Fruit fly (Drosophila melanogaster) whole organism, embryonic: ENCODE measurements around the gene CG34282.

ENCODE experiments used
- Bteb2 ChIP-seq: fragments of 200-800 bp; sonication (Bioruptor generic); optimal IDR thresholded peaks from 2 replicates; lab custom pipeline; 2016; ENCODE audit warnings: missing biosample characterization, missing genetic modification characterization
- CG10366 ChIP-seq: fragments of 200-800 bp; sonication (Bioruptor generic); IDR thresholded peaks from 2 replicates; pipeline ENCODE4 v1.3.6; 2022; ENCODE audit warnings: missing biosample characterization, missing genetic modification characterization
- CG10462 ChIP-seq: fragments of 200-800 bp; sonication (Bioruptor generic); optimal IDR thresholded peaks from 2 replicates; lab custom pipeline; 2016; ENCODE audit warnings: missing biosample characterization, missing genetic modification characterization
- CG10565 ChIP-seq: fragments of 200-800 bp; sonication (Bioruptor generic); optimal IDR thresholded peaks from 3 replicates; lab custom pipeline; 2016; ENCODE audit warnings: missing biosample characterization, mild to moderate bottlenecking, missing genetic modification characterization
- CG11398 ChIP-seq: fragments of 200-800 bp; sonication (Bioruptor generic); optimal IDR thresholded peaks from 2 replicates; lab custom pipeline; 2016; ENCODE audit warnings: missing biosample characterization, missing genetic modification characterization
- CG12942 ChIP-seq: fragments of 200-800 bp; sonication (Bioruptor generic); optimal IDR thresholded peaks from 3 replicates; lab custom pipeline; 2016; ENCODE audit warnings: missing biosample characterization, missing genetic modification characterization
- CG13775 ChIP-seq: fragments of 200-800 bp; sonication (Bioruptor generic); optimal IDR thresholded peaks from 3 replicates; lab custom pipeline; 2017; ENCODE audit warnings: missing biosample characterization, mild to moderate bottlenecking, missing genetic modification characterization
- CG16863 ChIP-seq: fragments of 200-800 bp; sonication (Bioruptor generic); optimal IDR thresholded peaks from 3 replicates; lab custom pipeline; 2016; ENCODE audit warnings: missing biosample characterization, missing genetic modification characterization
- CG17361 ChIP-seq: fragments of 200-800 bp; sonication (Bioruptor generic); IDR thresholded peaks from 3 replicates; pipeline ENCODE4 v1.3.6; 2022; ENCODE audit warnings: missing biosample characterization, missing genetic modification characterization
- CG2875 ChIP-seq: fragments of 200-800 bp; sonication (Bioruptor generic); optimal IDR thresholded peaks from 2 replicates; lab custom pipeline; 2017; ENCODE audit warnings: missing biosample characterization, mild to moderate bottlenecking, missing genetic modification characterization, missing genetic modification reagents
- CG30020 ChIP-seq: fragments of 200-800 bp; optimal IDR thresholded peaks from 2 replicates; lab custom pipeline; 2019; ENCODE audit warnings: missing biosample characterization, mild to moderate bottlenecking, missing genetic modification characterization, moderate library complexity
- CG33213 ChIP-seq: fragments of 200-800 bp; sonication (Bioruptor generic); optimal IDR thresholded peaks from 3 replicates; lab custom pipeline; 2016; ENCODE audit warnings: missing biosample characterization, missing genetic modification characterization
- CG34422 ChIP-seq: fragments of 200-800 bp; sonication (Bioruptor generic); IDR thresholded peaks from 3 replicates; pipeline ENCODE4 v1.3.6; 2022; ENCODE audit warnings: missing biosample characterization, missing genetic modification characterization
- CG6813 ChIP-seq: fragments of 200-800 bp; sonication (Bioruptor generic); optimal IDR thresholded peaks from 2 replicates; lab custom pipeline; 2017; ENCODE audit warnings: missing biosample characterization, missing genetic modification characterization, mild to moderate bottlenecking, moderate library complexity, missing genetic modification reagents
- CG7357 ChIP-seq: fragments of 200-800 bp; sonication (Bioruptor generic); IDR thresholded peaks from 3 replicates; pipeline ENCODE4 v1.3.6; 2022; ENCODE audit warnings: missing biosample characterization, missing genetic modification characterization
- CG8924 ChIP-seq: fragments of 200-800 bp; optimal IDR thresholded peaks from 3 replicates; lab custom pipeline; 2019; ENCODE audit warnings: missing biosample characterization, mild to moderate bottlenecking, missing genetic modification characterization, moderate library complexity
- CkIIα-i1 ChIP-seq: fragments of 200-800 bp; sonication (Bioruptor generic); IDR thresholded peaks from 2 replicates; pipeline ENCODE4 v1.3.6; 2022; ENCODE audit warnings: missing biosample characterization, missing genetic modification characterization
- CrebB ChIP-seq: fragments of 200-800 bp; sonication (Bioruptor generic); optimal IDR thresholded peaks from 3 replicates; lab custom pipeline; 2018; ENCODE audit warnings: missing biosample characterization, mild to moderate bottlenecking, missing genetic modification characterization
- D ChIP-seq, 2 experiments: fragments of 200-800 bp in 1 of 2; fragments of >200 bp in 1 of 2; sonication (Bioruptor generic) in 1 of 2; optimal IDR thresholded peaks; 2 replicates in 1 of 2; 3 replicates in 1 of 2; lab custom pipeline; 2017; ENCODE audit warnings: mild to moderate bottlenecking in 1 of 2, missing biosample characterization in 1 of 2, missing genetic modification characterization in 1 of 2, missing genetic modification reagents in 1 of 2
- Ets65A ChIP-seq: fragments of 200-800 bp; sonication (Bioruptor generic); peaks from one replicate; lab custom pipeline; 2016; ENCODE audit warnings: missing biosample characterization, missing genetic modification characterization
- GATAe ChIP-seq: fragments of 200-800 bp; sonication (Bioruptor generic); conservative IDR thresholded peaks from 2 replicates; pipeline ENCODE4 v1.3.6; 2022; ENCODE audit warnings: missing biosample characterization, missing genetic modification characterization
- H15 ChIP-seq: fragments of 200-800 bp; sonication (Bioruptor generic); IDR thresholded peaks from 3 replicates; pipeline ENCODE4 v1.3.6; 2022; ENCODE audit warnings: missing biosample characterization, missing genetic modification characterization
- HLH3B ChIP-seq: fragments of 200-800 bp; sonication (Bioruptor generic); IDR thresholded peaks from 2 replicates; pipeline ENCODE4 v1.3.6; 2022; ENCODE audit warnings: missing biosample characterization, missing genetic modification characterization
- Hr51 ChIP-seq, 2 experiments: fragments of 200-800 bp; sonication (Bioruptor generic); optimal IDR thresholded peaks; 2 replicates in 1 of 2; 3 replicates in 1 of 2; lab custom pipeline; 2016 to 2018; ENCODE audit warnings: missing biosample characterization in 2 of 2, missing genetic modification characterization in 2 of 2, mild to moderate bottlenecking in 1 of 2, moderate library complexity in 1 of 2
- Oaz ChIP-seq: fragments of 200-800 bp; sonication (Bioruptor generic); IDR thresholded peaks from 2 replicates; pipeline ENCODE4 v1.3.6; 2022; ENCODE audit warnings: missing biosample characterization, missing genetic modification characterization
- Sox102F ChIP-seq: fragments of 200-800 bp; sonication (Bioruptor generic); optimal IDR thresholded peaks from 2 replicates; lab custom pipeline; 2018; ENCODE audit warnings: missing biosample characterization, mild to moderate bottlenecking, missing genetic modification characterization, moderate library complexity
- aop ChIP-seq: fragments of 200-800 bp; sonication (Bioruptor generic); IDR thresholded peaks from 2 replicates; pipeline ENCODE4 v1.3.6; 2022; ENCODE audit warnings: missing biosample characterization, missing genetic modification characterization
- ato ChIP-seq: fragments of 200-800 bp; sonication (Bioruptor generic); IDR thresholded peaks from 2 replicates; pipeline ENCODE4 v1.3.6; 2022; ENCODE audit warnings: missing biosample characterization, missing genetic modification characterization; ENCODE audit not compliant: partially characterized antibody
- bcd ChIP-seq: fragments of 200-800 bp; sonication (Bioruptor generic); optimal IDR thresholded peaks from 2 replicates; lab custom pipeline; 2017; ENCODE audit warnings: missing biosample characterization, mild to moderate bottlenecking, missing genetic modification characterization
- corto ChIP-seq: fragments of 200-800 bp; sonication (Bioruptor generic); optimal IDR thresholded peaks from 2 replicates; lab custom pipeline; 2016; ENCODE audit warnings: missing biosample characterization, mild to moderate bottlenecking, missing genetic modification characterization, moderate library complexity
- crp ChIP-seq, 2 experiments: fragments of 200-800 bp; sonication (Bioruptor generic); optimal IDR thresholded peaks; 2 replicates in 1 of 2; 3 replicates in 1 of 2; lab custom pipeline; 2017; ENCODE audit warnings: missing biosample characterization in 2 of 2, missing genetic modification characterization in 2 of 2, mild to moderate bottlenecking in 1 of 2, moderate library complexity in 1 of 2
- en ChIP-seq: fragments of 200-800 bp; sonication (Bioruptor generic); optimal IDR thresholded peaks from 2 replicates; lab custom pipeline; 2016; ENCODE audit warnings: missing biosample characterization, missing genetic modification characterization
- ewg ChIP-seq: fragments of 200-800 bp; sonication (Bioruptor generic); optimal IDR thresholded peaks from 3 replicates; lab custom pipeline; 2017; ENCODE audit warnings: mild to moderate bottlenecking, missing biosample characterization, missing genetic modification reagents, missing genetic modification characterization
- fd96Cb ChIP-seq: fragments of 200-800 bp; sonication (Bioruptor generic); optimal IDR thresholded peaks from 2 replicates; lab custom pipeline; 2018; ENCODE audit warnings: missing biosample characterization, mild to moderate bottlenecking, missing genetic modification characterization, moderate library complexity
- gsb ChIP-seq: fragments of 200-800 bp; sonication (Bioruptor generic); IDR thresholded peaks from 2 replicates; pipeline ENCODE4 v1.3.6; 2022; ENCODE audit warnings: missing biosample characterization, missing genetic modification characterization
- jigr1 ChIP-seq: fragments of 200-800 bp; sonication (Bioruptor generic); IDR thresholded peaks from 3 replicates; pipeline ENCODE4 v1.3.6; 2022; ENCODE audit warnings: missing biosample characterization, missing genetic modification characterization
- jumu ChIP-seq: fragments of 200-800 bp; sonication (Bioruptor generic); optimal IDR thresholded peaks from 3 replicates; lab custom pipeline; 2016; ENCODE audit warnings: missing biosample characterization, missing genetic modification characterization
- ken ChIP-seq: fragments of 200-800 bp; sonication (Bioruptor generic); IDR thresholded peaks from 3 replicates; pipeline ENCODE4 v1.3.6; 2022; ENCODE audit warnings: missing biosample characterization, missing genetic modification characterization
- maf-S ChIP-seq: fragments of 200-800 bp; sonication (Bioruptor generic); optimal IDR thresholded peaks from 2 replicates; lab custom pipeline; 2016; ENCODE audit warnings: missing biosample characterization, missing genetic modification characterization
- odd ChIP-seq: fragments of 200-800 bp; sonication (Bioruptor generic); optimal IDR thresholded peaks from 2 replicates; lab custom pipeline; 2017; ENCODE audit warnings: missing biosample characterization, mild to moderate bottlenecking, missing genetic modification characterization
- onecut ChIP-seq: fragments of 200-800 bp; sonication (Bioruptor generic); IDR thresholded peaks from 2 replicates; pipeline ENCODE4 v1.3.6; 2022; ENCODE audit warnings: missing biosample characterization, missing genetic modification characterization
- pho ChIP-seq: fragments of 200-800 bp; sonication (Bioruptor generic); optimal IDR thresholded peaks from 2 replicates; lab custom pipeline; 2016; ENCODE audit warnings: missing biosample characterization, missing genetic modification characterization
- psq ChIP-seq: fragments of 200-800 bp; sonication (Bioruptor generic); optimal IDR thresholded peaks from 2 replicates; lab custom pipeline; 2017; ENCODE audit warnings: missing biosample characterization, missing genetic modification characterization
- sc ChIP-seq, 3 experiments: fragments of >200 bp in 2 of 3; fragments of 200-800 bp in 1 of 3; sonication (Bioruptor generic) in 1 of 3; optimal IDR thresholded peaks; 2 replicates in 2 of 3; 3 replicates in 1 of 3; lab custom pipeline; 2017; ENCODE audit warnings: mild to moderate bottlenecking in 1 of 3, missing biosample characterization in 1 of 3, missing genetic modification characterization in 1 of 3, missing genetic modification reagents in 1 of 3
- slbo ChIP-seq: fragments of 200-800 bp; sonication (Bioruptor generic); IDR thresholded peaks from 2 replicates; pipeline ENCODE4 v1.3.6; 2022; ENCODE audit warnings: missing biosample characterization, missing genetic modification characterization
- tin ChIP-seq: fragments of 200-800 bp; sonication (Bioruptor generic); optimal IDR thresholded peaks from 3 replicates; lab custom pipeline; 2016; ENCODE audit warnings: missing biosample characterization, missing genetic modification characterization
- unc-4 ChIP-seq: fragments of 200-800 bp; sonication (Bioruptor generic); IDR thresholded peaks from 2 replicates; pipeline ENCODE4 v1.3.6; 2022; ENCODE audit warnings: missing biosample characterization, missing genetic modification characterization; ENCODE audit not compliant: partially characterized antibody
- zfh1 ChIP-seq: fragments of 200-800 bp; sonication (Bioruptor generic); IDR thresholded peaks from 3 replicates; pipeline ENCODE4 v1.3.6; 2022; ENCODE audit warnings: missing biosample characterization, missing genetic modification characterization

CG34282 gene

dm6 chr3R:18739978-18740954 is 45.2 kb downstream of the CG34282 start (continued):
- TF ChIP-seq CG10366 (GFP tag; lab: Robert Waterston, UW), result no peak
- TF ChIP-seq psq, result no peak
- TF ChIP-seq onecut (GFP tag; lab: Robert Waterston, UW), result no peak
- no peak for TF ChIP-seq gsb (GFP tag; lab: Robert Waterston, UW)
- TF ChIP-seq crp (GFP tag; optimal IDR thresholded peaks at IDR 0.05; lab: Kevin White, UChicago), result no peak
- TF ChIP-seq CG10565 (GFP tag; lab: Kevin White, UChicago), result no peak
- TF ChIP-seq Hr51 (GFP tag; optimal IDR thresholded peaks at IDR 0.05; lab: Kevin White, UChicago), result peak in 1 of 2 experiments; percentile 8
- TF ChIP-seq CG33213, result no peak
- TF ChIP-seq slbo (GFP tag; lab: Robert Waterston, UW), result 0 out of 2 replicates have a peak, but pooled peaks have one; percentile 15
- no peak for TF ChIP-seq jigr1 (GFP tag; lab: Robert Waterston, UW)
- peak; percentile 61 for TF ChIP-seq Ets65A
- TF ChIP-seq Bteb2, result no peak
- TF ChIP-seq ewg, result no peak
- TF ChIP-seq CG16863, result no peak
- no peak for TF ChIP-seq ken (GFP tag; lab: Robert Waterston, UW)
- no peak for TF ChIP-seq fd96Cb
- TF ChIP-seq CkIIα-i1 (GFP tag; lab: Robert Waterston, UW), result no peak
- no peak for TF ChIP-seq odd (GFP tag; lab: Kevin White, UChicago)
- no peak for TF ChIP-seq CG12942
- no peak for TF ChIP-seq Oaz (GFP tag; lab: Robert Waterston, UW)
- no peak for TF ChIP-seq GATAe (GFP tag; lab: Robert Waterston, UW)
- TF ChIP-seq CrebB, result no peak
- peak; percentile 8 for TF ChIP-seq corto
- TF ChIP-seq pho (GFP tag; lab: Kevin White, UChicago), result no peak
- TF ChIP-seq CG17361 (GFP tag; lab: Robert Waterston, UW), result no peak
- TF ChIP-seq bcd (GFP tag; lab: Kevin White, UChicago), result peak; percentile 8
- no peak for TF ChIP-seq CG30020 (tag; lab: Kevin White, UChicago)
- TF ChIP-seq CG34422 (GFP tag; lab: Robert Waterston, UW), result peak; percentile 50; the same call in 1 of the 3 replicates
- no peak for TF ChIP-seq CG13775
- no peak for TF ChIP-seq tin
- TF ChIP-seq Sox102F (GFP tag; lab: Kevin White, UChicago), result no peak
- TF ChIP-seq CG2875, result no peak
- TF ChIP-seq sc (optimal IDR thresholded peaks at IDR 0.05; lab: Kevin White, UChicago), result no peak
- TF ChIP-seq sc (GFP tag; optimal IDR thresholded peaks at IDR 0.05; lab: Kevin White, UChicago), result no peak
- no peak for TF ChIP-seq D (optimal IDR thresholded peaks at IDR 0.05; lab: Kevin White, UChicago)
- TF ChIP-seq D (GFP tag; optimal IDR thresholded peaks at IDR 0.05; lab: Kevin White, UChicago), result no peak
- no peak for TF ChIP-seq CG11398
- TF ChIP-seq unc-4 (GFP tag; lab: Robert Waterston, UW), result no peak; the same call in 1 of the 2 replicates
- TF ChIP-seq jumu (GFP tag; lab: Kevin White, UChicago), result no peak
- no peak for TF ChIP-seq H15
- no peak for TF ChIP-seq ato
- TF ChIP-seq CG6813, result no peak
- TF ChIP-seq en (GFP tag; lab: Kevin White, UChicago), result no peak
- TF ChIP-seq HLH3B (GFP tag; lab: Robert Waterston, UW), result no peak
- TF ChIP-seq maf-S (GFP tag; lab: Kevin White, UChicago), result no peak
- peak; percentile 4 for TF ChIP-seq CG8924 (tag; lab: Kevin White, UChicago)
- 0 out of 3 replicates have a peak, but pooled peaks have one; percentile 44 for TF ChIP-seq zfh1 (GFP tag; lab: Robert Waterston, UW)
- TF ChIP-seq CG7357 (GFP tag; lab: Robert Waterston, UW), result no peak
- no peak for TF ChIP-seq CG10462 (GFP tag; lab: Kevin White, UChicago)
- no peak for TF ChIP-seq aop (GFP tag; lab: Robert Waterston, UW)
